Fruit fly (Drosophila melanogaster): ENCODE data around the gene Paics.

Paics gene

DNA sequence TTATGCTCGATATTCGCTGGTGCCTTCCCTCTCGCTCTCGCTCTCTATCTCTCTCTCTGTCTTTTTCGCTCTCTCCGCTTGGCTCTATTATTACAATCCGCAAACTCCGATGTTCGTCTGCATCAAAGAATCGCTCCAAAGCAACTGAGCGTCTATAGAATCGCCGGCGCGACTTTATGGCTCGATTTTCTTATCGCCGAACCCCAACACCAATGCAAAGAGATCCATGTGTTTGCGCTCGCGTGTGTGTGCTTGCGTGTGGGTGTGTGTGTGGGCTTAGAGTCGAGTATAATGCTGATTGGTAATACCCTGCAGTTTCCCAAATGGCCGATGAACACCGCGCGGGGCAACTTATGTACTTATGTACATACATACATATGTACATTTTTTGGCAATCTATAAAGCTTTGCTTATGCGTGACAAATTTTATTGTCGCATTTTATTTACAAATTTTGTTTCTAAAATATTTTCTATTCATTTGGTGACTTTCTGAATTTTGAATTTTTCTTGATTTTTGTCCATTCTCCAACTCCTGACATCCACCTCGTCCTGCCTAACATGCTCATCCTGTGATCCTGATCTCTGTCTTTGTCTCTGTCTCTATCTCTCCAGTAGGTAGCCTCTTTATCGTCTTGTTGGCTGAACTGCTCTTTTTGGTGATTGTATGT is at the start of gene Paics (continued):
- TF ChIP-seq CG6792 (GFP tag; optimal IDR thresholded peaks at IDR 0.05) (peak; percentile 34), svp (GFP tag) (peak; percentile 93), ss (GFP tag; optimal IDR thresholded peaks at IDR 0.05) (peak; percentile 69 to 76), CG10631 (GFP tag; optimal IDR thresholded peaks at IDR 0.05) (peak; percentile 65), Blimp-1 (GFP tag; optimal IDR thresholded peaks at IDR 0.05) (no peak), CG6854 (GFP tag; optimal IDR thresholded peaks at IDR 0.05) (no peak), CG9139 (GFP tag; optimal IDR thresholded peaks at IDR 0.05) (peak; percentile 4), CG6163 (GFP tag; IDR thresholded peaks at IDR 0.05) (peak; percentile 47; the same call in 1 of the 3 replicates), CG11294 (GFP tag; IDR thresholded peaks at IDR 0.05) (no peak)

DNA sequence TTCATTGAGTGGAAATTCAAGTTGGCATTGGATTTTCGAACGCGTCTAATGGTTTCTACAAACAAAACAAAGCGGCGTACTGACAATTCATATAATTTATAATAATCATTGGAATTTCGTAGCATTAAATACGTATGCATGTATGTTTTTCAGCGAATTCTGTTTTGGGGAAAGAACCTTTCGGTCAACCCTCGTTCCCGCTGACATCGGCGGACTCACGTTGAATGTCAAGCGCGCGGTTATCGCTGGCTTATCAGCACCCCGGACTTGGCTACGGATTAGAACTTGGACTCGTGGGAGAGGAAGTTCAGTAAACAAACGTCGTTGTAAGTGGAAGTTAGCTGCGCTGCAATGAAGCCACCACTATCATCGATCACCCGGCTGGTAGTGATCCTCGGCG is 40.9 kb upstream of the Paics start, which contains the start of gene Nep6:
TSS of gene Nep6 (plus strand) at position 305 of the 400 bp plus-strand sequence.
- TF ChIP-seq svp (GFP tag) (peak; percentile 83), Smox (GFP tag; optimal IDR thresholded peaks at IDR 0.05) (no peak)

dm6 chrX:12784690-12785441 is 24.4 kb upstream of the Paics start, which contains the start of gene CG32647:
Gene CG32647, minus strand, starts transcription at chrX:12784958.
- TF ChIP-seq svp (GFP tag): peak; percentile 54
- no peak for TF ChIP-seq CG9139 (GFP tag; optimal IDR thresholded peaks at IDR 0.05)
- TF ChIP-seq Blimp-1 (GFP tag; optimal IDR thresholded peaks at IDR 0.05): no peak
- TF ChIP-seq Eip78C (GFP tag): peak; percentile 65
- TF ChIP-seq CG8119 (GFP tag; IDR thresholded peaks at IDR 0.05): no peak

DNA sequence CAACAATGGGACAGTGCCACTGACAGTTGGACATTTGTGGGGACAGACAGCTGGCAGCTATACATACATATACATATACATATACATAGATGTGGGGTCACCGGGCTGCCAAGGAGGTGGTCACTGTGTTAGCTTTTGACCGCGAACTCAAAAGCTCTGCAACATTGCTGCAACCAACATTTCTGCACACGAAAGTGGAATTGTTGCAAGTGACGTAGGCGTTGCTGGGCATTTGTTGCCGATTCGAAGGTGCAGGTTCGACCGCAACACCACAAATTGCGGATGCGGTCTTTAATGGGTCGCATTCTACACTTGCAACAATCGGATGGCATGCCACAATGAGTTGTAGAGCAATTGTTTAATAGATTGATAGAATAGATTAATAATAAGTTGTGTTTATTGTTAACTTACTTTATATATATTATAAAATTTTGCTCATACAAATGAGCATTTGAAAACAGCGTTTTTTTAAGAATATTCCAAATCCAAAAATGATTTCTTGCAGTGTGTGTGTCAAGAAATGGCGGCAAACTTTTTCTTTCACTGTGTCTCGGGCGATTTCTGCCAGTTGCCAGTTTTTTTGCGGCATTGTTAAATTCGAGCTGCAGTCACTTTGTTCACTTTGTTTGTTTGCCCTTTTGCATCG is 17.5 kb upstream of the Paics start:
- peak; percentile 23 for TF ChIP-seq Hr4 (GFP tag; optimal IDR thresholded peaks at IDR 0.05)
- TF ChIP-seq acj6 (GFP tag; optimal IDR thresholded peaks at IDR 0.05): peak; percentile 22
- peak; percentile 9 for TF ChIP-seq Smox (GFP tag; optimal IDR thresholded peaks at IDR 0.05)
- TF ChIP-seq CG6854 (GFP tag; optimal IDR thresholded peaks at IDR 0.05): no peak
- TF ChIP-seq OdsH (GFP tag; optimal IDR thresholded peaks at IDR 0.05): peak; percentile 15
- TF ChIP-seq CG3032 (tag; optimal IDR thresholded peaks at IDR 0.05): peak; percentile 13
- peak; percentile 20 for TF ChIP-seq CG8632 (GFP tag; optimal IDR thresholded peaks at IDR 0.05)
- TF ChIP-seq CG10669 (GFP tag; optimal IDR thresholded peaks at IDR 0.05): peak; percentile 27
- TF ChIP-seq net (GFP tag; optimal IDR thresholded peaks at IDR 0.05): peak; percentile 17
- peak; percentile 7 for TF ChIP-seq cyc (GFP tag; optimal IDR thresholded peaks at IDR 0.05)
- TF ChIP-seq Hr38 (GFP tag; optimal IDR thresholded peaks at IDR 0.05): no peak
- TF ChIP-seq Sox15 (GFP tag; optimal IDR thresholded peaks at IDR 0.05): no peak
- peak; percentile 19 for TF ChIP-seq Met (GFP tag; optimal IDR thresholded peaks at IDR 0.05)
- TF ChIP-seq achi (GFP tag; optimal IDR thresholded peaks at IDR 0.05): peak; percentile 25
- peak; percentile 0 for TF ChIP-seq CG11762 (GFP tag; optimal IDR thresholded peaks at IDR 0.05; ENCODE audit: insufficient read depth)
- peak; percentile 7 for TF ChIP-seq CG34406 (GFP tag; optimal IDR thresholded peaks at IDR 0.05)
- TF ChIP-seq CG32006 (GFP tag; optimal IDR thresholded peaks at IDR 0.05): peak; percentile 63
- TF ChIP-seq Gug (GFP tag; IDR thresholded peaks at IDR 0.05): peak; percentile 36; the same call in 1 of the 2 replicates
- TF ChIP-seq CG6808 (GFP tag; optimal IDR thresholded peaks at IDR 0.05): peak; percentile 20
- peak; percentile 14 for TF ChIP-seq CG10631 (GFP tag; optimal IDR thresholded peaks at IDR 0.05)
- TF ChIP-seq CG31627 (GFP tag; optimal IDR thresholded peaks at IDR 0.05): no peak
- TF ChIP-seq CG8119 (GFP tag; IDR thresholded peaks at IDR 0.05): 0 out of 3 replicates have a peak, but pooled peaks have one; percentile 30
- TF ChIP-seq Eip93F (GFP tag; optimal IDR thresholded peaks at IDR 0.05): no peak
- peak; percentile 7 for TF ChIP-seq CG4318 (GFP tag; optimal IDR thresholded peaks at IDR 0.05)
- peak; percentile 81 for TF ChIP-seq Eip78C (GFP tag)
- TF ChIP-seq fd59A (GFP tag; optimal IDR thresholded peaks at IDR 0.05): peak; percentile 3
- peak; percentile 17 for TF ChIP-seq esn (GFP tag; optimal IDR thresholded peaks at IDR 0.05)
- TF ChIP-seq CG11902 (GFP tag; optimal IDR thresholded peaks at IDR 0.05): no peak
- TF ChIP-seq dsx (GFP tag; optimal IDR thresholded peaks at IDR 0.05; ENCODE audit: poor library complexity, severe bottlenecking): no peak

Measured in whole organism, prepupa.